Fruit fly (Drosophila melanogaster) whole organism, embryonic: ENCODE measurements around the gene CG5969.
A peak's percentile ranks its signal among the peaks of the same experiment; 100 is the strongest.

Source experiments
- ATbp ChIP-seq: fragments of 200-800 bp; sonication (Bioruptor generic); optimal IDR thresholded peaks from 2 replicates; lab custom pipeline; 2017; ENCODE audit warnings: missing biosample characterization, mild to moderate bottlenecking, missing genetic modification characterization, missing genetic modification reagents
- Bdp1 ChIP-seq: fragments of 200-800 bp; sonication (Bioruptor generic); optimal IDR thresholded peaks from 3 replicates; lab custom pipeline; 2016; ENCODE audit warnings: missing biosample characterization, missing genetic modification characterization
- CG10147 ChIP-seq: fragments of 200-800 bp; sonication (Bioruptor generic); optimal IDR thresholded peaks from 2 replicates; lab custom pipeline; 2019; ENCODE audit warnings: missing biosample characterization, mild to moderate bottlenecking, missing genetic modification characterization, moderate library complexity
- CG10267 ChIP-seq: fragments of 200-800 bp; sonication (Bioruptor generic); optimal IDR thresholded peaks from 2 replicates; lab custom pipeline; 2018; ENCODE audit warnings: missing biosample characterization, mild to moderate bottlenecking, missing genetic modification characterization, moderate library complexity
- CG10654 ChIP-seq: fragments of 200-800 bp; sonication (Bioruptor generic); optimal IDR thresholded peaks from 2 replicates; lab custom pipeline; 2016; ENCODE audit warnings: missing biosample characterization, missing genetic modification characterization
- CG12942 ChIP-seq: fragments of 200-800 bp; sonication (Bioruptor generic); optimal IDR thresholded peaks from 3 replicates; lab custom pipeline; 2016; ENCODE audit warnings: missing biosample characterization, missing genetic modification characterization
- CG13424 ChIP-seq: fragments of 200-800 bp; sonication (Bioruptor generic); optimal IDR thresholded peaks from 2 replicates; lab custom pipeline; 2019; ENCODE audit warnings: missing biosample characterization, mild to moderate bottlenecking, missing genetic modification characterization, moderate library complexity
- CG13894 ChIP-seq: fragments of 200-800 bp; sonication (Bioruptor generic); optimal IDR thresholded peaks from 3 replicates; lab custom pipeline; 2018; ENCODE audit warnings: missing biosample characterization, mild to moderate bottlenecking, missing genetic modification characterization, moderate library complexity
- CG14050 ChIP-seq: fragments of 200-800 bp; sonication (Bioruptor generic); IDR thresholded peaks from 3 replicates; pipeline ENCODE4 v1.3.6; 2022; ENCODE audit warnings: missing biosample characterization, missing genetic modification characterization
- CG15514 ChIP-seq: fragments of 200-800 bp; sonication (Bioruptor generic); optimal IDR thresholded peaks from 3 replicates; lab custom pipeline; 2017; ENCODE audit warnings: missing biosample characterization, missing genetic modification characterization, mild to moderate bottlenecking, moderate library complexity, missing genetic modification reagents
- CG17186 ChIP-seq: fragments of 200-800 bp; sonication (Bioruptor generic); optimal IDR thresholded peaks from 3 replicates; lab custom pipeline; 2017; ENCODE audit warnings: missing biosample characterization, missing genetic modification reagents, missing genetic modification characterization
- CG17361 ChIP-seq: fragments of 200-800 bp; sonication (Bioruptor generic); IDR thresholded peaks from 3 replicates; pipeline ENCODE4 v1.3.6; 2022; ENCODE audit warnings: missing biosample characterization, missing genetic modification characterization
- CG17612 ChIP-seq: fragments of 200-800 bp; sonication (Bioruptor generic); IDR thresholded peaks from 2 replicates; pipeline ENCODE4 v1.3.6; 2022; ENCODE audit warnings: missing biosample characterization, missing genetic modification characterization
- CG17802 ChIP-seq: fragments of 200-800 bp; sonication (Bioruptor generic); optimal IDR thresholded peaks from 2 replicates; lab custom pipeline; 2018; ENCODE audit warnings: missing biosample characterization, mild to moderate bottlenecking, missing genetic modification characterization, moderate library complexity
- CG3281 ChIP-seq: fragments of 200-800 bp; sonication (Bioruptor generic); optimal IDR thresholded peaks from 3 replicates; lab custom pipeline; 2017; ENCODE audit warnings: missing biosample characterization, mild to moderate bottlenecking, missing genetic modification characterization
- CG33213 ChIP-seq: fragments of 200-800 bp; sonication (Bioruptor generic); optimal IDR thresholded peaks from 3 replicates; lab custom pipeline; 2016; ENCODE audit warnings: missing biosample characterization, missing genetic modification characterization
- CG4282 ChIP-seq: fragments of 200-800 bp; sonication (Bioruptor generic); optimal IDR thresholded peaks from 2 replicates; lab custom pipeline; 2016; ENCODE audit warnings: missing biosample characterization, missing genetic modification characterization
- CG4360 ChIP-seq: fragments of 200-800 bp; sonication (Bioruptor generic); IDR thresholded peaks from 2 replicates; pipeline ENCODE4 v1.3.6; 2022; ENCODE audit warnings: missing biosample characterization, missing genetic modification characterization
- CG4730 ChIP-seq: fragments of 200-800 bp; sonication (Bioruptor generic); IDR thresholded peaks from 2 replicates; pipeline ENCODE4 v1.3.6; 2022; ENCODE audit warnings: missing biosample characterization, missing genetic modification characterization
- CG5180 ChIP-seq: fragments of 200-800 bp; sonication (Bioruptor generic); optimal IDR thresholded peaks from 3 replicates; lab custom pipeline; 2017; ENCODE audit warnings: missing biosample characterization, missing genetic modification characterization, mild to moderate bottlenecking, moderate library complexity, missing genetic modification reagents
- CG7357 ChIP-seq: fragments of 200-800 bp; sonication (Bioruptor generic); IDR thresholded peaks from 3 replicates; pipeline ENCODE4 v1.3.6; 2022; ENCODE audit warnings: missing biosample characterization, missing genetic modification characterization
- CG7963 ChIP-seq: fragments of 200-800 bp; sonication (Bioruptor generic); IDR thresholded peaks from 3 replicates; pipeline ENCODE4 v1.3.6; 2022; ENCODE audit warnings: missing biosample characterization, missing genetic modification characterization; ENCODE audit not compliant: partially characterized antibody
- CG7987 ChIP-seq: fragments of 200-800 bp; sonication (Bioruptor generic); optimal IDR thresholded peaks from 2 replicates; lab custom pipeline; 2018; ENCODE audit warnings: missing biosample characterization, mild to moderate bottlenecking, missing genetic modification characterization, moderate library complexity
- Dbx ChIP-seq: fragments of 200-800 bp; sonication (Bioruptor generic); IDR thresholded peaks from 3 replicates; pipeline ENCODE4 v1.3.6; 2022; ENCODE audit warnings: missing biosample characterization, missing genetic modification characterization
- E2f2 ChIP-seq: fragments of 200-800 bp; sonication (Bioruptor generic); IDR thresholded peaks from 2 replicates; pipeline ENCODE4 v1.3.6; 2022; ENCODE audit warnings: missing biosample characterization, missing genetic modification characterization
- Med ChIP-seq: fragments of 200-800 bp; sonication (Bioruptor generic); peaks from one replicate; lab custom pipeline; 2016; ENCODE audit warnings: missing biosample characterization, missing genetic modification characterization, mild to moderate bottlenecking, inconsistent platforms, moderate library complexity
- NFAT ChIP-seq: fragments of 200-800 bp; sonication (Bioruptor generic); IDR thresholded peaks from 2 replicates; pipeline ENCODE4 v1.3.6; 2022; ENCODE audit warnings: missing biosample characterization, missing genetic modification characterization
- Side ChIP-seq: fragments of 200-800 bp; sonication (Bioruptor generic); optimal IDR thresholded peaks from 2 replicates; lab custom pipeline; 2016; ENCODE audit warnings: missing biosample characterization, missing genetic modification characterization
- Six4 ChIP-seq: fragments of 200-800 bp; sonication (Bioruptor generic); optimal IDR thresholded peaks from 2 replicates; lab custom pipeline; 2016; ENCODE audit warnings: missing biosample characterization, missing genetic modification characterization
- Sox102F ChIP-seq: fragments of 200-800 bp; sonication (Bioruptor generic); optimal IDR thresholded peaks from 2 replicates; lab custom pipeline; 2018; ENCODE audit warnings: missing biosample characterization, mild to moderate bottlenecking, missing genetic modification characterization, moderate library complexity
- Stat92E ChIP-seq, 3 experiments: fragments of >200 bp in 2 of 3; fragments of 200-800 bp in 1 of 3; sonication (Bioruptor generic) in 1 of 3; optimal IDR thresholded peaks; 2 replicates each; lab custom pipeline; 2017 to 2019; ENCODE audit warnings: missing biosample characterization in 3 of 3, missing genetic modification characterization in 3 of 3, mild to moderate bottlenecking in 1 of 3, moderate library complexity in 1 of 3
- aop ChIP-seq: fragments of 200-800 bp; sonication (Bioruptor generic); IDR thresholded peaks from 2 replicates; pipeline ENCODE4 v1.3.6; 2022; ENCODE audit warnings: missing biosample characterization, missing genetic modification characterization
- bigmax ChIP-seq: fragments of 200-800 bp; sonication (Bioruptor generic); optimal IDR thresholded peaks from 2 replicates; lab custom pipeline; 2018; ENCODE audit warnings: missing biosample characterization, mild to moderate bottlenecking, missing genetic modification characterization
- eyg ChIP-seq: fragments of 200-800 bp; sonication (Bioruptor generic); optimal IDR thresholded peaks from 3 replicates; lab custom pipeline; 2016; ENCODE audit warnings: missing biosample characterization, missing genetic modification characterization
- fd96Cb ChIP-seq: fragments of 200-800 bp; sonication (Bioruptor generic); optimal IDR thresholded peaks from 2 replicates; lab custom pipeline; 2018; ENCODE audit warnings: missing biosample characterization, mild to moderate bottlenecking, missing genetic modification characterization, moderate library complexity
- grn ChIP-seq: fragments of 200-800 bp; sonication (Bioruptor generic); optimal IDR thresholded peaks from 3 replicates; lab custom pipeline; 2017; ENCODE audit warnings: missing biosample characterization, missing genetic modification characterization
- ham ChIP-seq: fragments of 200-800 bp; sonication (Bioruptor generic); IDR thresholded peaks from 2 replicates; pipeline ENCODE4 v1.3.6; 2022; ENCODE audit warnings: missing biosample characterization, missing genetic modification characterization
- lilli ChIP-seq: fragments of 200-800 bp; sonication (Bioruptor generic); optimal IDR thresholded peaks from 3 replicates; lab custom pipeline; 2016; ENCODE audit warnings: missing biosample characterization, missing genetic modification characterization
- mam ChIP-seq: fragments of 200-800 bp; sonication (Bioruptor generic); optimal IDR thresholded peaks from 3 replicates; lab custom pipeline; 2016; ENCODE audit warnings: missing biosample characterization, missing genetic modification characterization
- nau ChIP-seq: fragments of 200-800 bp; sonication (Bioruptor generic); optimal IDR thresholded peaks from 3 replicates; lab custom pipeline; 2017; ENCODE audit warnings: missing biosample characterization, mild to moderate bottlenecking, missing genetic modification characterization, missing genetic modification reagents
- org-1 ChIP-seq: fragments of 200-800 bp; sonication (Bioruptor generic); optimal IDR thresholded peaks from 2 replicates; lab custom pipeline; 2017; ENCODE audit warnings: missing biosample characterization, missing genetic modification characterization
- pros ChIP-seq: fragments of 200-800 bp; sonication (Bioruptor generic); optimal IDR thresholded peaks from 3 replicates; lab custom pipeline; 2019; ENCODE audit warnings: missing biosample characterization, mild to moderate bottlenecking, missing genetic modification characterization, moderate library complexity
- pum ChIP-seq: fragments of 200-800 bp; sonication (Bioruptor generic); optimal IDR thresholded peaks from 2 replicates; lab custom pipeline; 2016; ENCODE audit warnings: missing biosample characterization, missing genetic modification characterization
- row ChIP-seq: fragments of 200-800 bp; sonication (Bioruptor generic); IDR thresholded peaks from 3 replicates; pipeline ENCODE4 v1.3.6; 2022; ENCODE audit warnings: missing biosample characterization, missing genetic modification characterization
- shn ChIP-seq: fragments of 200-800 bp; sonication (Bioruptor generic); optimal IDR thresholded peaks from 3 replicates; lab custom pipeline; 2016; ENCODE audit warnings: missing biosample characterization, missing genetic modification characterization
- sna ChIP-seq: fragments of 200-800 bp; sonication (Bioruptor generic); IDR thresholded peaks from 2 replicates; pipeline ENCODE4 v1.3.6; 2022; ENCODE audit warnings: missing biosample characterization, missing genetic modification characterization; ENCODE audit not compliant: partially characterized antibody
- toy ChIP-seq: fragments of 200-800 bp; sonication (Bioruptor generic); IDR thresholded peaks from 2 replicates; pipeline ENCODE4 v1.3.6; 2022; ENCODE audit warnings: missing biosample characterization, missing genetic modification characterization
- unc-4 ChIP-seq: fragments of 200-800 bp; sonication (Bioruptor generic); IDR thresholded peaks from 2 replicates; pipeline ENCODE4 v1.3.6; 2022; ENCODE audit warnings: missing biosample characterization, missing genetic modification characterization; ENCODE audit not compliant: partially characterized antibody
- usp ChIP-seq: fragments of >200 bp; optimal IDR thresholded peaks from 2 replicates; lab custom pipeline; 2017; ENCODE audit warnings: missing biosample characterization, missing genetic modification characterization

The CG5969 gene

DNA sequence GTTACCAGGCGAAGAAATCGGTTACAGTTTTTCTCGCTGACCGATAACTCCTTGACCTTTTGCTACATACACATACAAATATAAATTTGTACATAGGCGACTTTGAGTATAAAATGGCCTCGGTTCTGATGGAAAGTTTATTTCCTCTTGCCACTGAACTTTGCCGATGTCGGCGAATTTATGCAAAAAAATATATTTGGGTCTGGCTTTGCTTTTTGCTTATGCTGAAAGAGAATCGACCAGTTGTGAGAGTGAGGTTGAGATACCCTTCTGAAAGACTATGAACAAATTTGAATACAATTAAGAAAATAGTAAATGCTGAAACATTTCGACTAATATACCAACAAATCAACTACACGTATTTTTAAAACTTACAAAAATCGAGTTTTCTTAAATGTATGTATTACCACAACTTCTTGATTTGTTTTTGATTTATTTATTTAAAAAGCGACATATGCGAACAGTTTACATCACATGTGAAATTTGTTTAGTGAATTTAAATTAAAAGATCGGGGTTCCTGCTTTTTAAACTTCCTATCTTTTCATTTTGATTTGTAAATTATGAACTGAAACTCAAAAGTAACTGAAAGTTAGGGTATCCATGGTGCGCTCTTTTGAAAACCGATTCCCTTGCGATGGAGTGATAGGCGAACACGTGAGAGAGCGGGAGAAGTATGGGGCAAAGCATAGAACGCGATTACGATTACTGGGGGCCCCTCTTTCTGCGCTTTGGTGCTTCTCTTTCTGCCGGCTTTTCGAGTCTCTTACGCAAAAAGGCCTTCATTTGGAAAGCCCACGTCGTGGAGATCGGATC, 35.7 kb downstream of the CG5969 start (continued):
- TF ChIP-seq CG10267 (tag; lab: Kevin White, UChicago): peak; percentile 82
- TF ChIP-seq pros: no peak
- peak; percentile 70 for TF ChIP-seq nau
- TF ChIP-seq CG4282: peak; percentile 10
- no peak for TF ChIP-seq CG7963 (GFP tag; lab: Robert Waterston, UW)
- TF ChIP-seq CG10147 (GFP tag; lab: Kevin White, UChicago): peak; percentile 89
- TF ChIP-seq aop (GFP tag; lab: Robert Waterston, UW): no peak
- TF ChIP-seq unc-4 (GFP tag; lab: Robert Waterston, UW): no peak
- TF ChIP-seq sna (GFP tag; lab: Robert Waterston, UW): no peak
- TF ChIP-seq CG13424 (tag; lab: Kevin White, UChicago): peak; percentile 85
- no peak for TF ChIP-seq CG17802 (tag; lab: Kevin White, UChicago)
- no peak for TF ChIP-seq CG7987
- TF ChIP-seq CG17186 (GFP tag; lab: Kevin White, UChicago): no peak
- no peak for TF ChIP-seq CG12942
- peak; percentile 40 for TF ChIP-seq CG10654
- peak; percentile 26; the same call in 1 of the 3 replicates for TF ChIP-seq CG14050
- peak; percentile 19; the same call in 1 of the 2 replicates for TF ChIP-seq NFAT
- peak; percentile 55 for TF ChIP-seq CG13894 (tag; lab: Kevin White, UChicago)
- no peak for TF ChIP-seq CG4360 (GFP tag; lab: Robert Waterston, UW)
- TF ChIP-seq org-1 (GFP tag; lab: Kevin White, UChicago): peak; percentile 79
- peak; percentile 88 for TF ChIP-seq Med (GFP tag; lab: Kevin White, UChicago)
- TF ChIP-seq usp: no peak
- peak; percentile 87 for TF ChIP-seq lilli
- peak; percentile 64 for TF ChIP-seq mam (GFP tag; lab: Kevin White, UChicago)
- TF ChIP-seq CG17612 (GFP tag; lab: Robert Waterston, UW): no peak
- TF ChIP-seq CG7357: 0 out of 3 replicates have a peak, but pooled peaks have one; percentile 31
- peak; percentile 32 for TF ChIP-seq E2f2 (GFP tag; lab: Robert Waterston, UW)
- TF ChIP-seq ATbp (GFP tag; lab: Kevin White, UChicago): peak; percentile 17
- no peak for TF ChIP-seq toy (GFP tag; lab: Robert Waterston, UW)
- 0 out of 2 replicates have a peak, but pooled peaks have one; percentile 22 for TF ChIP-seq CG4730 (GFP tag; lab: Robert Waterston, UW)
- TF ChIP-seq row (GFP tag; lab: Robert Waterston, UW): peak; percentile 91
- TF ChIP-seq pum (GFP tag; lab: Kevin White, UChicago): peak; percentile 62
- TF ChIP-seq grn (GFP tag; lab: Kevin White, UChicago): peak; percentile 88
- TF ChIP-seq Sox102F (GFP tag; lab: Kevin White, UChicago): peak; percentile 72
- peak; percentile 93 for TF ChIP-seq CG17361
- peak; percentile 64 for TF ChIP-seq fd96Cb
- no peak for TF ChIP-seq ham (GFP tag; lab: Robert Waterston, UW)
- peak; percentile 64 for TF ChIP-seq Bdp1 (GFP tag; lab: Kevin White, UChicago)
- peak; percentile 37 for TF ChIP-seq CG15514 (GFP tag; lab: Kevin White, UChicago)
- peak; percentile 56 for TF ChIP-seq CG5180
- no peak for TF ChIP-seq Dbx (GFP tag; lab: Robert Waterston, UW)
- TF ChIP-seq bigmax (GFP tag; lab: Kevin White, UChicago): no peak
- peak; percentile 73 for TF ChIP-seq Side (GFP tag; lab: Kevin White, UChicago)
- TF ChIP-seq shn (GFP tag; lab: Kevin White, UChicago): peak; percentile 74
- peak in 1 of 3 experiments; percentile 68 for TF ChIP-seq Stat92E (GFP tag; optimal IDR thresholded peaks at IDR 0.05; lab: Kevin White, UChicago)
- peak; percentile 92 for TF ChIP-seq CG3281 (GFP tag; lab: Kevin White, UChicago)
- TF ChIP-seq CG33213: peak; percentile 44
- peak; percentile 65 for TF ChIP-seq Six4 (GFP tag; lab: Kevin White, UChicago)
- peak; percentile 35 for TF ChIP-seq eyg (GFP tag; lab: Kevin White, UChicago)
